Worm (Caenorhabditis elegans): Measurements from ENCODE around the gene ceh-18.

The ceh-18 gene

ce11 chrX:3857697-3858096 lies at the start of gene ceh-18:
TSS of gene ceh-18 (minus strand) at chrX:3857797.
- TF ChIP-seq nhr-25 (tag; optimal IDR thresholded peaks at IDR 0.05) (no peak), blmp-1 (tag; optimal IDR thresholded peaks at IDR 0.05; ENCODE audit: insufficient read depth) (no peak), sem-4 (tag; optimal IDR thresholded peaks at IDR 0.05) (no peak), Y55F3AM.14 (GFP tag; optimal IDR thresholded peaks at IDR 0.05) (no peak), fos-1 (tag; optimal IDR thresholded peaks at IDR 0.05) (no peak), nhr-77 (tag; optimal IDR thresholded peaks at IDR 0.05) (no peak), snpc-4 (tag; optimal IDR thresholded peaks at IDR 0.05) (no peak), mdl-1 (tag; optimal IDR thresholded peaks at IDR 0.05) (no peak), R02D3.7 (tag; optimal IDR thresholded peaks at IDR 0.05) (no peak), egl-27 (tag; optimal IDR thresholded peaks at IDR 0.05) (no peak), nhr-10 (tag; optimal IDR thresholded peaks at IDR 0.05) (no peak), aly-2 (tag; optimal IDR thresholded peaks at IDR 0.05) (no peak), elt-1 (tag; optimal IDR thresholded peaks at IDR 0.05) (no peak), nhr-129 (tag; optimal IDR thresholded peaks at IDR 0.05) (no peak), F13H6.1 (tag; optimal IDR thresholded peaks at IDR 0.05) (no peak), unc-62 (GFP tag; optimal IDR thresholded peaks at IDR 0.05) (no peak), ZK546.5 (tag; optimal IDR thresholded peaks at IDR 0.05) (no peak), sma-9 (GFP tag; optimal IDR thresholded peaks at IDR 0.05) (no peak), sma-9 (tag; optimal IDR thresholded peaks at IDR 0.05) (no peak)

DNA sequence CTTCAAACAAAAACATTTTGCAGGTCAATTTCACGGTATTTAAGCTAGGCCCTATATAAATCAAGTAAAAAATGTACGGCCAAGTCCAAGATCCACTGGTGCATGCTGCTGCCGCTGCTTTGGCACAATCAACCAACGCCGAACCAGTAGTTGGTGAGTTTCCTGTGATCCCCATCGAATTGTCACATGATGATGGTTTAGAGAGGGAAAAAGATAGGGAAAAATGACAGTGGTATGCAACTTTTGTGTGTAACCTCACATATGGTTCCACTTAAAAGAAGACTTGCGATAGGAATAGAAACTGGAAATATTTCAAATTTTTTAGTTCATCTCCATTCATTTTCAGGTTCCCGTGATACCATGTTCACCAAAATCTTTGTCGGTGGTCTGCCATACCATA lies 47.0 kb upstream of the ceh-18 start, which contains the start of gene sup-12:
Gene sup-12 (plus strand): TSS at position 17 of the 400 bp plus-strand sequence.
- TF ChIP-seq aly-2 (tag; optimal IDR thresholded peaks at IDR 0.05), result no peak
- TF ChIP-seq blmp-1 (tag; optimal IDR thresholded peaks at IDR 0.05; ENCODE audit: insufficient read depth), result no peak
- no peak for TF ChIP-seq lin-39 (tag; optimal IDR thresholded peaks at IDR 0.05)
- TF ChIP-seq elt-3 (tag; optimal IDR thresholded peaks at IDR 0.05), result no peak
- TF ChIP-seq ztf-11 (tag; optimal IDR thresholded peaks at IDR 0.05), result no peak
- TF ChIP-seq nhr-12 (tag; optimal IDR thresholded peaks at IDR 0.05), result no peak
- no peak for TF ChIP-seq nhr-11 (tag; optimal IDR thresholded peaks at IDR 0.05)
- TF ChIP-seq nhr-25 (tag; optimal IDR thresholded peaks at IDR 0.05), result no peak
- no peak for TF ChIP-seq zag-1 (tag; optimal IDR thresholded peaks at IDR 0.05)
- no peak for TF ChIP-seq ceh-16 (tag; optimal IDR thresholded peaks at IDR 0.05)
- no peak for TF ChIP-seq nhr-237 (tag; optimal IDR thresholded peaks at IDR 0.05)
- no peak for TF ChIP-seq mdl-1 (tag; optimal IDR thresholded peaks at IDR 0.05)
- no peak for TF ChIP-seq crh-2 (tag; optimal IDR thresholded peaks at IDR 0.05)
- TF ChIP-seq gmeb-1 (tag; optimal IDR thresholded peaks at IDR 0.05), result no peak
- no peak for TF ChIP-seq mbf-1 (tag; optimal IDR thresholded peaks at IDR 0.05)
- no peak for TF ChIP-seq egl-27 (tag; optimal IDR thresholded peaks at IDR 0.05)
- no peak for TF ChIP-seq mab-5 (tag; optimal IDR thresholded peaks at IDR 0.05)

ce11 chrX:3901389-3901788 lies 43.8 kb upstream of the ceh-18 start:
- no peak for TF ChIP-seq nhr-77 (tag; optimal IDR thresholded peaks at IDR 0.05)
- no peak for TF ChIP-seq lin-39 (tag; optimal IDR thresholded peaks at IDR 0.05)
- no peak for TF ChIP-seq elt-1 (tag; optimal IDR thresholded peaks at IDR 0.05)
- no peak for TF ChIP-seq ztf-4 (tag; optimal IDR thresholded peaks at IDR 0.05)
- TF ChIP-seq dmd-4 (tag; optimal IDR thresholded peaks at IDR 0.05), result no peak

DNA sequence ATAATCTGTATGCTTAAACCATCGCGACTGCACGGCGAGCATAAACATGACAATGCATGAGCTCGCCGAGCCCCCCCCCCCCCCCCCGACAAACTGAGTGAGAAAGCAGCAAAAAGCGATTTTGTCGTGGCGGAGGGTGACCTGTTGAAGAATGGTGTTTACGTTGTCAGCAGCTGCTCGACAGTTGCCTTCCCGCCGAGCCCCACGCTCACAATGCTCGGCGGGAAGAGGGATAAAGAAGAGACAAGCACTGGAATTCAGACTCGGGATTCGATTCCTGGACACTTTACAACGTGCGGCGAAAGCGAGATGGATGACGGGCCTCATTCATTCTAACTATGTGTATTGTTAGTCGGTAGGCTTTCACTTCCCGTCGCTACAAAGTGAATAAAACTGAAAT lies 43.1 kb upstream of the ceh-18 start:
- TF ChIP-seq zag-1 (tag; optimal IDR thresholded peaks at IDR 0.05) (no peak), crh-2 (tag; optimal IDR thresholded peaks at IDR 0.05) (no peak), unc-62 (GFP tag; optimal IDR thresholded peaks at IDR 0.05) (no peak), ceh-16 (tag; optimal IDR thresholded peaks at IDR 0.05) (no peak), sma-9 (GFP tag; optimal IDR thresholded peaks at IDR 0.05) (peak; percentile 46), sma-9 (tag; optimal IDR thresholded peaks at IDR 0.05) (no peak), nhr-10 (tag; optimal IDR thresholded peaks at IDR 0.05) (no peak), peb-1 (tag; optimal IDR thresholded peaks at IDR 0.05) (no peak), mbf-1 (tag; optimal IDR thresholded peaks at IDR 0.05) (no peak), nhr-237 (tag; optimal IDR thresholded peaks at IDR 0.05) (no peak), ZK546.5 (tag; optimal IDR thresholded peaks at IDR 0.05) (no peak), sma-3 (GFP tag; optimal IDR thresholded peaks at IDR 0.05) (no peak), ceh-82 (tag; optimal IDR thresholded peaks at IDR 0.05) (no peak), lin-11 (tag; optimal IDR thresholded peaks at IDR 0.05) (no peak), lin-13 (GFP tag; optimal IDR thresholded peaks at IDR 0.05) (no peak), aly-2 (tag; optimal IDR thresholded peaks at IDR 0.05) (no peak), nhr-25 (tag; optimal IDR thresholded peaks at IDR 0.05) (no peak), unc-55 (GFP tag; optimal IDR thresholded peaks at IDR 0.05) (peak; percentile 1), F13H6.1 (tag; optimal IDR thresholded peaks at IDR 0.05) (peak; percentile 38), nhr-129 (tag; optimal IDR thresholded peaks at IDR 0.05) (peak; percentile 27), alr-1 (tag; optimal IDR thresholded peaks at IDR 0.05) (no peak)
